Fruit fly (Drosophila melanogaster): ENCODE measurements around the gene Scsalpha2.

- no peak for TF ChIP-seq CG8478 (optimal IDR thresholded peaks at IDR 0.05)
- TF ChIP-seq D (optimal IDR thresholded peaks at IDR 0.05) = no peak
- peak; percentile 80 for TF ChIP-seq D (GFP tag; optimal IDR thresholded peaks at IDR 0.05)
- TF ChIP-seq wor (GFP tag; IDR thresholded peaks at IDR 0.05) = no peak
Observed at dm6 chr3R:19463874-19464549, 1.1 kb upstream of the Scsalpha2 start.

Data from whole organism, embryonic.